Fruit fly (Drosophila melanogaster) whole organism, wandering third instar larva: ENCODE data around the gene rec.

Experiments
- CG9705 ChIP-seq: fragments of 200-800 bp; sonication (Bioruptor generic); optimal IDR thresholded peaks from 2 replicates; lab custom pipeline; 2018; ENCODE audit warnings: missing biosample characterization, mild to moderate bottlenecking, missing genetic modification characterization
- Dif ChIP-seq: fragments of 200-275, 200-300 bp; sonication (Bioruptor generic); optimal IDR thresholded peaks from 2 replicates; lab custom pipeline; 2018; ENCODE audit warnings: missing biosample characterization, missing genetic modification characterization; ENCODE audit not compliant: partially characterized antibody
- GATAd ChIP-seq: sonication (Bioruptor generic); optimal IDR thresholded peaks from 2 replicates; lab custom pipeline; 2016; ENCODE audit warnings: missing biosample characterization, missing genetic modification characterization
- HLH106 ChIP-seq: fragments of 200-800 bp; optimal IDR thresholded peaks from 3 replicates; lab custom pipeline; 2019; ENCODE audit warnings: missing biosample characterization, mild to moderate bottlenecking, missing genetic modification characterization, moderate library complexity
- Hr83 ChIP-seq: fragments of 200-300 bp; sonication (Bioruptor generic); optimal IDR thresholded peaks from 2 replicates; lab custom pipeline; 2016; ENCODE audit warnings: missing biosample characterization, mild to moderate bottlenecking, missing genetic modification characterization, moderate library complexity; ENCODE audit not compliant: poor library complexity, severe bottlenecking
- Jra ChIP-seq: sonication (Bioruptor generic); optimal IDR thresholded peaks from 2 replicates; lab custom pipeline; 2016; ENCODE audit warnings: missing biosample characterization, missing genetic modification characterization
- Mio ChIP-seq: sonication (Bioruptor generic); optimal IDR thresholded peaks from 2 replicates; lab custom pipeline; 2016; ENCODE audit warnings: missing biosample characterization, missing genetic modification characterization
- Myc ChIP-seq: fragments of >200 bp; optimal IDR thresholded peaks from 2 replicates; lab custom pipeline; 2017
- N ChIP-seq: fragments of >200 bp; optimal IDR thresholded peaks from 2 replicates; lab custom pipeline; 2018; ENCODE audit warnings: missing biosample characterization, missing external identifiers, missing genetic modification characterization
- OdsH ChIP-seq: fragments of 200-800 bp; sonication (Bioruptor generic); optimal IDR thresholded peaks from 2 replicates; lab custom pipeline; 2016; ENCODE audit warnings: missing biosample characterization, mild to moderate bottlenecking, missing genetic modification characterization
- Rel ChIP-seq, 2 experiments: fragments of 200-800 bp; sonication (Bioruptor generic) in 1 of 2; optimal IDR thresholded peaks; 2 replicates in 1 of 2; 3 replicates in 1 of 2; lab custom pipeline; 2016 to 2019; ENCODE audit warnings: mild to moderate bottlenecking in 2 of 2, missing biosample characterization in 2 of 2, missing genetic modification characterization in 2 of 2, moderate library complexity in 1 of 2
- Vsx2 ChIP-seq: fragments of 200-300, 225-300 bp; sonication (Bioruptor generic); optimal IDR thresholded peaks from 2 replicates; lab custom pipeline; 2018; ENCODE audit warnings: missing biosample characterization, missing genetic modification characterization; ENCODE audit not compliant: partially characterized antibody
- dmrt93B ChIP-seq: fragments of 200-800 bp; sonication (Bioruptor generic); optimal IDR thresholded peaks from 2 replicates; lab custom pipeline; 2018; ENCODE audit warnings: missing biosample characterization, mild to moderate bottlenecking, missing genetic modification characterization
- dsf ChIP-seq: sonication (Bioruptor generic); optimal IDR thresholded peaks from 2 replicates; lab custom pipeline; 2016; ENCODE audit warnings: missing biosample characterization, missing genetic modification characterization, borderline replicate concordance
- ey ChIP-seq: fragments of 200-800 bp; sonication (Bioruptor generic); optimal IDR thresholded peaks from 2 replicates; lab custom pipeline; 2016; ENCODE audit warnings: missing biosample characterization, missing genetic modification characterization
- foxo ChIP-seq, 2 experiments: fragments of 200-800 bp; sonication (Bioruptor generic); optimal IDR thresholded peaks; 2 replicates in 1 of 2; 3 replicates in 1 of 2; lab custom pipeline; 2016 to 2017; ENCODE audit warnings: missing biosample characterization in 2 of 2, missing genetic modification characterization in 2 of 2
- fru ChIP-seq: fragments of 200-800 bp; sonication (Bioruptor generic); optimal IDR thresholded peaks from 3 replicates; lab custom pipeline; 2016; ENCODE audit warnings: missing biosample characterization, mild to moderate bottlenecking, missing genetic modification characterization
- h ChIP-seq: fragments of 200-800 bp; sonication (Bioruptor generic); optimal IDR thresholded peaks from 3 replicates; lab custom pipeline; 2016; ENCODE audit warnings: missing biosample characterization, mild to moderate bottlenecking, missing genetic modification characterization
- jim ChIP-seq: fragments of 175-275, 200-325 bp; sonication (Bioruptor generic); optimal IDR thresholded peaks from 2 replicates; lab custom pipeline; 2016; ENCODE audit warnings: missing biosample characterization, mild to moderate bottlenecking, missing genetic modification characterization
- psq ChIP-seq: fragments of 200-800 bp; sonication (Bioruptor generic); optimal IDR thresholded peaks from 3 replicates; lab custom pipeline; 2017; ENCODE audit warnings: missing biosample characterization, mild to moderate bottlenecking, missing genetic modification characterization, moderate library complexity
- rgr ChIP-seq: fragments of 200-800 bp; sonication (Bioruptor generic); optimal IDR thresholded peaks from 3 replicates; lab custom pipeline; 2016; ENCODE audit warnings: missing biosample characterization, mild to moderate bottlenecking, missing genetic modification characterization
- sv ChIP-seq: fragments of 200-800 bp; sonication (Bioruptor generic); optimal IDR thresholded peaks from 3 replicates; lab custom pipeline; 2016; ENCODE audit warnings: missing biosample characterization, missing genetic modification characterization
- tai ChIP-seq: sonication (Bioruptor generic); optimal IDR thresholded peaks from 2 replicates; lab custom pipeline; 2016; ENCODE audit warnings: missing biosample characterization, missing genetic modification characterization
- woc ChIP-seq: sonication (Bioruptor generic); optimal IDR thresholded peaks from 2 replicates; lab custom pipeline; 2016; ENCODE audit warnings: missing biosample characterization, mild to moderate bottlenecking, missing genetic modification characterization

The rec gene

DNA sequence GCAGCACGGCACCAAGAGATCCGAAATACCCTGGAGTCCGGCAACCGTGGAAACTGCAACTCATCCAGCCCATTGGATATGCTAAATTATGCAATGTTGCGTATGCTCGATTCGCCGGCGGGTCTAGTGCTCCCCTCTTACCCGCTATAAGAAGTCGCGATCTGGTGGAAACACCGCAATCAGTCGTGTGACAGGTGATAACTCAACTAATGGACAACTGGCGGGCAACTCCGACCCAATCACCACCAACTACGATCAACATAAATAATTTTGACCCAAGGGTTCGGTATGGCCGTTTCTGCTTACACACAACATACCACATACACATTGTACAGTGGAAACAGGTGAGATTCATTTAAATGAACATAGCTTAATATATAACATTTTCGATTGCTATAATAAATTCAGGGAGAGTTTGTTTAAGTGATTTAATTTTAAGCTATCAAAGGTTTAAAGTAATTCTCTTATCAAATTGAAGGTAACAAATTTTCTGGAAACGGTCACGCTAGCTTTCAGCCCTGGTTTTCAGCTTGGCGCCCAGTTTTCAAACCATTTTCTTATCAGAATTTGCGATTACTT lies 24.8 kb upstream of the rec start, which contains the start of gene Hmt-1:
Gene Hmt-1 (minus strand): TSS at position 282 of the 579 bp plus-strand sequence.
- no peak for TF ChIP-seq Rel (GFP tag; optimal IDR thresholded peaks at IDR 0.05; lab: Kevin White, UChicago)
- TF ChIP-seq Rel (tag; optimal IDR thresholded peaks at IDR 0.05; lab: Kevin White, UChicago) = peak; percentile 10
- no peak for TF ChIP-seq h (GFP tag; lab: Kevin White, UChicago)
- peak; percentile 13 for TF ChIP-seq N (GFP tag; lab: Kevin White, UChicago)
- no peak for TF ChIP-seq Vsx2 (GFP tag; lab: Kevin White, UChicago)
- TF ChIP-seq GATAd (GFP tag; lab: Kevin White, UChicago) = peak; percentile 78
- TF ChIP-seq Jra (GFP tag; lab: Kevin White, UChicago) = no peak

DNA sequence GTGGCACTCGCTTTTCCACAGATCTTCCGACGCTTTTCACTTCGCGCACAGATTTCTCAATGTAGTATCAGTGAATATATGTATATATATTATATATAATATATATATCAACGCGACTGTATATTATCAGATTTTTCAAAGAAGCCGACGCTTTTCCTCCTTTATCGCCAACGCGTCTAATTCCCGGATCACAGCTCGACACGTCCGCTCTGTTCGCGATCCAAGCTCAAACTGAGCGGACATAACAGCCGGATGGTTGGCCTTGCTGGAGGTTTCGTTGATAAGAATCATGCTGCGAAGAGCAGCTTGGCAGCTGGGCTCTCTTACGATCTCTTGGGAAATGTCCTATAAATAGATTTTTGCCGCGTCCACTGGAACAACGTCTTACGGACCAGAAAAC lies 20.9 kb upstream of the rec start, which contains the start of gene cv-d:
Gene cv-d (minus strand): TSS at position 235 of the 400 bp plus-strand sequence.
- TF ChIP-seq Rel (GFP tag; optimal IDR thresholded peaks at IDR 0.05; lab: Kevin White, UChicago) (no peak), Rel (tag; optimal IDR thresholded peaks at IDR 0.05; lab: Kevin White, UChicago) (peak; percentile 0), ey (GFP tag; lab: Kevin White, UChicago) (no peak)

DNA sequence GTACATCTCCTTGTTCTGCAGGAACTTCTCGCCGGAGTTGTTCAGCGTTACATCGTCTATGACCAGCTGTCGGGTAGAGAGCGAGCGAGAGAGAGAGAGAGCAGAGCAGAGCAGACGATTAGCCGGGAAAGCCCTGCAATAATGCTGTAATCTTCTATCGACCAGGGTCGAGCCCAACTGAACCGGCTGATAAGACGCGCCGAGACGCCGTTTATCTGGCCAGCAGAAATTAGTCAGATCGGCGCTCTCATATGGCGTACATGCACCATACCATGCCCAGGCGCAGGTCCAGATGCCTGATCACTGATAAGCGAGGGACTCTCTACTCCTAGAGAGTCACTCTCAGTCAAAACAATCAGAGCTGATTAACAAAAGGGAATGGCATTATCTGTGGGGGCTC lies 19.5 kb upstream of the rec start:
- TF ChIP-seq Hr83 (GFP tag; lab: Kevin White, UChicago) = no peak
- TF ChIP-seq CG9705 (GFP tag; lab: Kevin White, UChicago) = no peak
- TF ChIP-seq Rel (GFP tag; optimal IDR thresholded peaks at IDR 0.05; lab: Kevin White, UChicago) = no peak
- peak; percentile 91 for TF ChIP-seq Rel (tag; optimal IDR thresholded peaks at IDR 0.05; lab: Kevin White, UChicago)
- no peak for TF ChIP-seq psq

DNA sequence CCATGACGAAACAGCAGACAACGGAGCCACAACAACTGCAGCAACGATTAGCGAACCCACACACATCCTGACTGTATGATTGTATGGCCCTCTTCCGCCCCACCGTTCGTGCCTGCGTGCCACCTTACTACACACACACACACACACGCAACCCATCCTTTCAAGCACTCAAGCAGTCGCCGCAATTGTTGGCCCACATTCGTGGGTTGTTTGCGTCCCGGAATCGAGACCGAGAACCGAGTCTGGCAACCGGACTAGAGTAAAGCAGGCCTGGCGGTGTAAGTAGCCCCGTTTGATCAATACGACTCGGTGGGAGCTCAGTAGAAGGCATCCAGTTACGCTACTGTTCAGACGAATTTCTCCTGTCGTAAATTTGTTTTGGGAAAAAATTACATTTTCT lies 13.8 kb upstream of the rec start, which contains the start of gene CG4546:
Gene CG4546 (plus strand): TSS at position 301 of the 400 bp plus-strand sequence.
- no peak for TF ChIP-seq HLH106
- TF ChIP-seq Dif (GFP tag; lab: Kevin White, UChicago) = no peak
- TF ChIP-seq fru = no peak
- no peak for TF ChIP-seq OdsH (GFP tag; lab: Kevin White, UChicago)
- TF ChIP-seq Myc = no peak
- TF ChIP-seq dmrt93B (GFP tag; lab: Kevin White, UChicago) = no peak
- TF ChIP-seq, all 38 proteins: peak for 0

DNA sequence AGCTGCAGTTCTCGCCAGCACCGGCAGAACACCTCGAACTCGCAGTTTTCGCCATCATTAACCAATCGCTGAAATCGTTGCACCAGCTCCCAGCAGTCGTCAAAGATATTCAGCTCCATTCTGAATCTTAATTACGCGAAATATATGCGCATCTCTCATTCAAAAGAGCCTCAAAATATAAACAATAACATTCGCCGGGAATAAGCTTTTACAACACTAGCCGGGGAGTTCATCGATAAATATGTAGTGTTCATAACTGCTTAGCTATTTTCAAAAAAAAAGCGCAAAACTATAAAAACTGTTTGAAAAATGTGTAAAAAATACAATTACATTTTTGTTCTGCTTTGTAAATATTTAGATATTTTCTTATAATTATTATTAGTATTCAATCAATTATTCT lies 6.9 kb upstream of the rec start, which contains the start of gene Pbp45:
Gene Pbp45 (minus strand): TSS at position 222 of the 400 bp plus-strand sequence.
- peak; percentile 28 for TF ChIP-seq fru
- TF ChIP-seq foxo (GFP tag; optimal IDR thresholded peaks at IDR 0.05; lab: Kevin White, UChicago) = peak in 1 of 2 experiments; percentile 54
- no peak for TF ChIP-seq jim (GFP tag; lab: Kevin White, UChicago)

DNA sequence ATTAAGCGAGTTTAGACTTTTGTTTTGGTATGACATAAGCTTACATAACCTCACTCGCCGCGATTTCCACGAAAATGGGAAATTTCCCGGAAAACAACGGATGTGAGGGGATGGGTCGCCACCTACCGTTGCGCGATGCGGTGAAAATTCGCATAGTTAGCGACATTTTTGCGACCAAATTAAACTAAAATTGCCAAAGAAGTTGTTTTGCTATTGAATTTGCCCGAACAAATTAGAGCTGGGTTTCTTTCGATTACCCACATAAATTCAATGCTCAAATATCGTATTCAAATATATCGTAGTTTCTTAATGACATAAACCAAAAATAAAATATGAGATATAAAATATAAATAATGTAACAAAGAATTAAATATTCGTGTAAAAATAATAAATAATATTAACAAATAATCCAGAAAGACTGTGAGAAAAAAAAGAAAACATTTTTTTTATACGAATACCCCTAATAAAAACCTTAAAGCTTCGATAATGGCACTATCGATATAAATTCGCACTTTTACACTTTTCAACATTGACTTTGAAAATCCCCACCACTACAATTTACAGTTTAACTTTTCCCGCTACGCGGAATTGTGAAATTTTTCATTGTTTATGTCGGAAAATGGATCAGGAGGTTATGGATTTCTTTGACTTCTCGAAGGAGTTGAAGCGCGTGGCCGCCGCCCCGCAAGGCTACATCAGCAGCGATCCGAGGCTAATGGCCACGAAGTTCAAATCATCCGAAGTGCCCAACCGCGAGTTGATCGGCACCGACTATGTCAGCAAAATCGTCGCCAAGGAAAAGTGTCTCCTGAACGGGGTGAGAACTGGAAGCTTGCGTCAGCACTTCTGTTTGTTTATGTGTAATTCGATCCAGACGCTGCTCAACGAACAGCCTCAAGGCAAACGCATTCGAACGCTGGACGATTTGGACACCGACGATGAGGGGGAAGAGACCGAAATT lies 4.7 kb upstream of the rec start, which contains the start of the genes ND-23 and spn-E:
Gene ND-23 (minus strand): TSS at position 254 of the 961 bp plus-strand sequence.
Gene spn-E (plus strand): TSS at position 556 of the 961 bp plus-strand sequence.
- TF ChIP-seq OdsH (GFP tag; lab: Kevin White, UChicago) = peak; percentile 54
- no peak for TF ChIP-seq dsf (GFP tag; lab: Kevin White, UChicago)
- TF ChIP-seq Mio (GFP tag; lab: Kevin White, UChicago) = no peak
- TF ChIP-seq Rel (GFP tag; optimal IDR thresholded peaks at IDR 0.05; lab: Kevin White, UChicago) = no peak
- TF ChIP-seq Rel (tag; optimal IDR thresholded peaks at IDR 0.05; lab: Kevin White, UChicago) = peak; percentile 97
- TF ChIP-seq rgr = peak; percentile 30
- TF ChIP-seq foxo (GFP tag; optimal IDR thresholded peaks at IDR 0.05; lab: Kevin White, UChicago) = peak in 1 of 2 experiments; percentile 61
- TF ChIP-seq tai = no peak
- peak; percentile 7 for TF ChIP-seq dmrt93B (GFP tag; lab: Kevin White, UChicago)
- TF ChIP-seq psq = peak; percentile 40
- TF ChIP-seq sv (GFP tag; lab: Kevin White, UChicago) = peak; percentile 18
- TF ChIP-seq HLH106 = peak; percentile 72
- TF ChIP-seq woc (GFP tag; lab: Kevin White, UChicago) = no peak
